Worm (Caenorhabditis elegans): ENCODE results near the gene K10B2.4.

The K10B2.4 gene

ce11 chrII:6311888-6312287 lies 48.9 kb downstream of the K10B2.4 start:
- TF ChIP-seq dpl-1 (GFP tag; optimal IDR thresholded peaks at IDR 0.05) (no peak), efl-1 (optimal IDR thresholded peaks at IDR 0.05) (no peak), efl-1 (GFP tag; optimal IDR thresholded peaks at IDR 0.05 in 1 of 2) (peak in 1 of 2 experiments; percentile 55)

ce11 chrII:6311459-6311858 lies 49.3 kb downstream of the K10B2.4 start:
- TF ChIP-seq elt-3 (tag; optimal IDR thresholded peaks at IDR 0.05) (no peak), mdl-1 (tag; optimal IDR thresholded peaks at IDR 0.05) (no peak), pax-3 (tag; optimal IDR thresholded peaks at IDR 0.05) (peak; percentile 21), nhr-20 (tag; optimal IDR thresholded peaks at IDR 0.05) (no peak), fkh-10 (GFP tag; optimal IDR thresholded peaks at IDR 0.05) (peak; percentile 46), zag-1 (tag; optimal IDR thresholded peaks at IDR 0.05) (no peak), mab-9 (GFP tag; IDR thresholded peaks at IDR 0.05) (no peak), lin-14 (GFP tag; optimal IDR thresholded peaks at IDR 0.05) (peak; percentile 7), nhr-71 (tag; optimal IDR thresholded peaks at IDR 0.05) (peak; percentile 51), rnt-1 (tag; optimal IDR thresholded peaks at IDR 0.05) (no peak), nhr-47 (tag; optimal IDR thresholded peaks at IDR 0.05) (peak; percentile 10), lin-15B (tag; optimal IDR thresholded peaks at IDR 0.05) (no peak), fkh-8 (tag; optimal IDR thresholded peaks at IDR 0.05) (peak; percentile 69)
